Fruit fly (Drosophila melanogaster) whole organism, embryonic: ENCODE measurements around the gene CG4374.

Experiments used
- Antp ChIP-seq: fragments of 200-800 bp; sonication (Bioruptor generic); optimal IDR thresholded peaks from 3 replicates; lab custom pipeline; 2016; ENCODE audit warnings: missing biosample characterization, missing genetic modification characterization
- Atf-2 ChIP-seq: fragments of 200-800 bp; sonication (Bioruptor generic); optimal IDR thresholded peaks from 2 replicates; lab custom pipeline; 2016; ENCODE audit warnings: missing biosample characterization, missing genetic modification characterization
- CG1024 ChIP-seq: fragments of 200-800 bp; sonication (Bioruptor generic); IDR thresholded peaks from 2 replicates; pipeline ENCODE4 v1.3.6; 2022; ENCODE audit warnings: missing biosample characterization, missing genetic modification characterization
- CG10321 ChIP-seq: fragments of 200-800 bp; sonication (Bioruptor generic); IDR thresholded peaks from 2 replicates; pipeline ENCODE4 v1.3.6; 2022; ENCODE audit warnings: missing biosample characterization, missing genetic modification characterization
- CG10366 ChIP-seq: fragments of 200-800 bp; sonication (Bioruptor generic); IDR thresholded peaks from 2 replicates; pipeline ENCODE4 v1.3.6; 2022; ENCODE audit warnings: missing biosample characterization, missing genetic modification characterization
- CG10654 ChIP-seq: fragments of 200-800 bp; sonication (Bioruptor generic); optimal IDR thresholded peaks from 2 replicates; lab custom pipeline; 2016; ENCODE audit warnings: missing biosample characterization, missing genetic modification characterization
- CG11398 ChIP-seq: fragments of 200-800 bp; sonication (Bioruptor generic); optimal IDR thresholded peaks from 2 replicates; lab custom pipeline; 2016; ENCODE audit warnings: missing biosample characterization, missing genetic modification characterization
- CG12299 ChIP-seq: fragments of 200-800 bp; sonication (Bioruptor generic); optimal IDR thresholded peaks from 2 replicates; lab custom pipeline; 2018; ENCODE audit warnings: missing biosample characterization, mild to moderate bottlenecking, missing genetic modification characterization
- CG13894 ChIP-seq: fragments of 200-800 bp; sonication (Bioruptor generic); optimal IDR thresholded peaks from 3 replicates; lab custom pipeline; 2018; ENCODE audit warnings: missing biosample characterization, mild to moderate bottlenecking, missing genetic modification characterization, moderate library complexity
- CG14965 ChIP-seq: fragments of 200-800 bp; sonication (Bioruptor generic); optimal IDR thresholded peaks from 2 replicates; lab custom pipeline; 2016; ENCODE audit warnings: missing biosample characterization, missing genetic modification characterization, borderline replicate concordance
- CG17385 ChIP-seq: fragments of 200-800 bp; sonication (Bioruptor generic); optimal IDR thresholded peaks from 3 replicates; lab custom pipeline; 2018; ENCODE audit warnings: missing biosample characterization, mild to moderate bottlenecking, missing genetic modification characterization
- CG18011 ChIP-seq: fragments of 200-800 bp; sonication (Bioruptor generic); optimal IDR thresholded peaks from 2 replicates; lab custom pipeline; 2017; ENCODE audit warnings: missing biosample characterization, missing genetic modification characterization, mild to moderate bottlenecking, moderate library complexity, missing genotype
- CG2129 ChIP-seq: fragments of 200-800 bp; sonication (Bioruptor generic); IDR thresholded peaks from 2 replicates; pipeline ENCODE4 v1.3.6; 2022; ENCODE audit warnings: missing biosample characterization, missing genetic modification characterization; ENCODE audit not compliant: partially characterized antibody
- CG32767 ChIP-seq: fragments of 200-800 bp; sonication (Bioruptor generic); IDR thresholded peaks from 2 replicates; pipeline ENCODE4 v1.3.6; 2022; ENCODE audit warnings: missing biosample characterization, missing genetic modification characterization
- CG5180 ChIP-seq: fragments of 200-800 bp; sonication (Bioruptor generic); optimal IDR thresholded peaks from 3 replicates; lab custom pipeline; 2017; ENCODE audit warnings: missing biosample characterization, missing genetic modification characterization, mild to moderate bottlenecking, moderate library complexity, missing genetic modification reagents
- CG6813 ChIP-seq: fragments of 200-800 bp; sonication (Bioruptor generic); optimal IDR thresholded peaks from 2 replicates; lab custom pipeline; 2017; ENCODE audit warnings: missing biosample characterization, missing genetic modification characterization, mild to moderate bottlenecking, moderate library complexity, missing genetic modification reagents
- CG7839 ChIP-seq: fragments of 200-800 bp; sonication (Bioruptor generic); optimal IDR thresholded peaks from 3 replicates; lab custom pipeline; 2018; ENCODE audit warnings: missing biosample characterization, mild to moderate bottlenecking, missing genetic modification characterization, moderate library complexity
- CG9215 ChIP-seq: fragments of 200-800 bp; sonication (Bioruptor generic); IDR thresholded peaks from 2 replicates; pipeline ENCODE4 v1.3.6; 2022; ENCODE audit warnings: missing biosample characterization, missing genetic modification characterization
- CG9609 ChIP-seq: fragments of 200-800 bp; sonication (Bioruptor generic); optimal IDR thresholded peaks from 3 replicates; lab custom pipeline; 2016; ENCODE audit warnings: missing biosample characterization, missing genetic modification characterization
- Doc2 ChIP-seq: fragments of 200-800 bp; sonication (Bioruptor generic); IDR thresholded peaks from 2 replicates; pipeline ENCODE4 v1.3.6; 2022; ENCODE audit warnings: missing biosample characterization, missing genetic modification characterization
- Doc3 ChIP-seq: fragments of 200-800 bp; sonication (Bioruptor generic); IDR thresholded peaks from 3 replicates; pipeline ENCODE4 v1.3.6; 2022; ENCODE audit warnings: missing biosample characterization, missing genetic modification characterization; ENCODE audit not compliant: partially characterized antibody
- H2.0 ChIP-seq: fragments of 200-800 bp; sonication (Bioruptor generic); IDR thresholded peaks from 2 replicates; pipeline ENCODE4 v1.3.6; 2022; ENCODE audit warnings: missing biosample characterization, missing genetic modification characterization
- HmgD ChIP-seq: fragments of 200-800 bp; sonication (Bioruptor generic); optimal IDR thresholded peaks from 3 replicates; lab custom pipeline; 2016; ENCODE audit warnings: missing biosample characterization, missing genetic modification characterization
- Kr ChIP-seq: fragments of 200-800 bp; sonication (Bioruptor generic); optimal IDR thresholded peaks from 2 replicates; lab custom pipeline; 2017; ENCODE audit warnings: missing biosample characterization, mild to moderate bottlenecking, missing genetic modification characterization
- Mad ChIP-seq: fragments of 200-800 bp; sonication (Bioruptor generic); optimal IDR thresholded peaks from 2 replicates; lab custom pipeline; 2016; ENCODE audit warnings: missing biosample characterization, missing genetic modification characterization
- Optix ChIP-seq: fragments of 200-800 bp; sonication (Bioruptor generic); IDR thresholded peaks from 3 replicates; pipeline ENCODE4 v1.3.6; 2022; ENCODE audit warnings: missing biosample characterization, missing genetic modification characterization
- Rfx ChIP-seq: fragments of 200-800 bp; sonication (Bioruptor generic); IDR thresholded peaks from 2 replicates; pipeline ENCODE4 v1.3.6; 2022; ENCODE audit warnings: missing biosample characterization, missing genetic modification characterization
- Scr ChIP-seq: fragments of 200-800 bp; sonication (Bioruptor generic); IDR thresholded peaks from 2 replicates; pipeline ENCODE4 v1.3.6; 2022; ENCODE audit warnings: missing biosample characterization, missing genetic modification characterization; ENCODE audit not compliant: partially characterized antibody
- Sin3A ChIP-seq: fragments of >200 bp; optimal IDR thresholded peaks from 2 replicates; lab custom pipeline; 2018
- Six4 ChIP-seq: fragments of 200-800 bp; sonication (Bioruptor generic); optimal IDR thresholded peaks from 2 replicates; lab custom pipeline; 2016; ENCODE audit warnings: missing biosample characterization, missing genetic modification characterization
- al ChIP-seq: fragments of 200-800 bp; sonication (Bioruptor generic); IDR thresholded peaks from 2 replicates; pipeline ENCODE4 v1.3.6; 2022; ENCODE audit warnings: missing biosample characterization, missing genetic modification characterization
- amos ChIP-seq: fragments of 200-800 bp; sonication (Bioruptor generic); IDR thresholded peaks from 2 replicates; pipeline ENCODE4 v1.3.6; 2022; ENCODE audit warnings: missing biosample characterization, missing genetic modification characterization; ENCODE audit not compliant: partially characterized antibody
- az2 ChIP-seq: fragments of 200-800 bp; sonication (Bioruptor generic); optimal IDR thresholded peaks from 3 replicates; lab custom pipeline; 2016; ENCODE audit warnings: missing biosample characterization, missing genetic modification characterization
- cato ChIP-seq: fragments of 200-800 bp; sonication (Bioruptor generic); optimal IDR thresholded peaks from 2 replicates; lab custom pipeline; 2016; ENCODE audit warnings: missing biosample characterization, missing genetic modification characterization, borderline replicate concordance
- chif ChIP-seq, 2 experiments: fragments of 200-800 bp; sonication (Bioruptor generic); optimal IDR thresholded peaks; 3 replicates each; lab custom pipeline; 2016; ENCODE audit warnings: missing biosample characterization in 2 of 2, missing genetic modification characterization in 2 of 2
- chinmo ChIP-seq: fragments of 200-800 bp; sonication (Bioruptor generic); IDR thresholded peaks from 4 replicates; pipeline ENCODE4 v1.3.6; 2022; ENCODE audit warnings: missing biosample characterization, missing genetic modification characterization; ENCODE audit not compliant: partially characterized antibody
- cwo ChIP-seq: fragments of 200-800 bp; sonication (Bioruptor generic); optimal IDR thresholded peaks from 3 replicates; lab custom pipeline; 2017; ENCODE audit warnings: missing biosample characterization, missing genetic modification characterization, mild to moderate bottlenecking, moderate library complexity, missing genetic modification reagents
- dan ChIP-seq: fragments of 200-800 bp; sonication (Bioruptor generic); IDR thresholded peaks from 2 replicates; pipeline ENCODE4 v1.3.6; 2022; ENCODE audit warnings: missing biosample characterization, missing genetic modification characterization
- disco-r ChIP-seq: fragments of 200-800 bp; sonication (Bioruptor generic); optimal IDR thresholded peaks from 2 replicates; lab custom pipeline; 2016; ENCODE audit warnings: missing biosample characterization, missing genetic modification characterization
- fu2 ChIP-seq: fragments of 200-800 bp; sonication (Bioruptor generic); optimal IDR thresholded peaks from 2 replicates; lab custom pipeline; 2016; ENCODE audit warnings: missing biosample characterization, missing genetic modification characterization
- gsb-n ChIP-seq: fragments of 200-800 bp; sonication (Bioruptor generic); optimal IDR thresholded peaks from 3 replicates; lab custom pipeline; 2018; ENCODE audit warnings: missing biosample characterization, mild to moderate bottlenecking, missing genetic modification characterization
- hkb ChIP-seq, 2 experiments: fragments of 200-800 bp in 1 of 2; fragments of >200 bp in 1 of 2; sonication (Bioruptor generic) in 1 of 2; IDR thresholded peaks in 1 of 2; optimal IDR thresholded peaks in 1 of 2; 2 replicates each; pipeline versions ENCODE4 v1.3.6 to Lab custom; 2017 to 2022; ENCODE audit warnings: missing biosample characterization in 1 of 2, missing genetic modification characterization in 1 of 2
- lmd ChIP-seq: fragments of 200-800 bp; sonication (Bioruptor generic); IDR thresholded peaks from 2 replicates; pipeline ENCODE4 v1.3.6; 2022; ENCODE audit warnings: missing biosample characterization, missing genetic modification characterization
- nom ChIP-seq: fragments of 200-800 bp; sonication (Bioruptor generic); optimal IDR thresholded peaks from 2 replicates; lab custom pipeline; 2017; ENCODE audit warnings: missing biosample characterization, missing genetic modification characterization, mild to moderate bottlenecking, moderate library complexity, missing genetic modification reagents
- pb ChIP-seq: fragments of 200-800 bp; sonication (Bioruptor generic); optimal IDR thresholded peaks from 3 replicates; lab custom pipeline; 2016; ENCODE audit warnings: missing biosample characterization, missing genetic modification characterization
- ranshi ChIP-seq: fragments of 200-800 bp; sonication (Bioruptor generic); IDR thresholded peaks from 2 replicates; pipeline ENCODE4 v1.3.6; 2022; ENCODE audit warnings: missing biosample characterization, missing genetic modification characterization
- slbo ChIP-seq: fragments of 200-800 bp; sonication (Bioruptor generic); IDR thresholded peaks from 2 replicates; pipeline ENCODE4 v1.3.6; 2022; ENCODE audit warnings: missing biosample characterization, missing genetic modification characterization
- sqz ChIP-seq: fragments of 200-800 bp; sonication (Bioruptor generic); optimal IDR thresholded peaks from 3 replicates; lab custom pipeline; 2018; ENCODE audit warnings: missing biosample characterization, mild to moderate bottlenecking, missing genetic modification characterization
- tap ChIP-seq: fragments of 200-800 bp; optimal IDR thresholded peaks from 3 replicates; lab custom pipeline; 2019; ENCODE audit warnings: missing biosample characterization, mild to moderate bottlenecking, missing genetic modification characterization, moderate library complexity
- tgo ChIP-seq: fragments of 200-800 bp; sonication (Bioruptor generic); IDR thresholded peaks from 3 replicates; pipeline ENCODE4 v1.3.6; 2022; ENCODE audit warnings: missing biosample characterization, missing genetic modification characterization

CG4374 gene

DNA sequence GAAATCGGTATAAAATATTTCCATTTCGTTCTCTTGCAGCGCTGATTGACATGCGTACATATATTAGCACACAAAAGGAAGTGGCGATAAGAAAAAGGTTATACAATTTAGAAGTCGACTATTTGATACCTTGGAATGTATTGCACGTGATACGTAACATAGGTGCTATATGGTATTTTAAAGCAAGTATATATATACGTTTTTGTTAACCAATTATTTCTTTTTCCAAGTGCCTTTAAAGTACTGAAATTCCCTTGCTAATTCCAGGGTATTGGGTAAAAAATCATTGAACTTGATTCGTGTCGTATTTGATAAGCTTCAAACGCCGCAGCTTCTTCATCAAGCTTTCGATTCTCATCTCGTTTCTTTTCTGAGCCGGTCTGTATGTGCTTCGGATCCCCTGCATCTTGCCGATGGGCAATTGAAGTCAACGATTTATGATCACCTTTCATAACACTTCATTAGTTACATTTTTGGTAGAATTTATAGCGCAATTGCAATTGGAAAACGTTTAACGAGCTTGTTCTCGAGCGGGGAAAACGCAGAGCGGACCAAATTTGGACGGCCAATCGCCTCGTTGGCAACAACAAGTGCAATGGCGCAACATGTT is 108.5 kb downstream of the CG4374 start, which contains the start of gene CG4408 (continued):
- TF ChIP-seq CG1024 (GFP tag; lab: Robert Waterston, UW), result no peak
- no peak for TF ChIP-seq Sin3A (lab: Kevin White, UChicago)
- no peak for TF ChIP-seq CG18011 (GFP tag; lab: Kevin White, UChicago)
- no peak for TF ChIP-seq CG9609 (GFP tag; lab: Kevin White, UChicago)
- TF ChIP-seq H2.0, result no peak
- no peak for TF ChIP-seq CG14965 (GFP tag; lab: Kevin White, UChicago)
- no peak for TF ChIP-seq CG32767 (GFP tag; lab: Robert Waterston, UW)
- TF ChIP-seq dan (GFP tag; lab: Robert Waterston, UW), result no peak
- TF ChIP-seq CG5180 (GFP tag; lab: Kevin White, UChicago), result no peak
- TF ChIP-seq slbo, result no peak
- TF ChIP-seq HmgD (GFP tag; lab: Kevin White, UChicago), result no peak
- no peak for TF ChIP-seq gsb-n (tag; lab: Kevin White, UChicago)
- TF ChIP-seq chif (GFP tag; optimal IDR thresholded peaks at IDR 0.05; lab: Kevin White, UChicago), result peak in 1 of 2 experiments; percentile 27
- no peak for TF ChIP-seq Kr (GFP tag; lab: Kevin White, UChicago)
- no peak for TF ChIP-seq Scr (GFP tag; lab: Robert Waterston, UW)
- TF ChIP-seq tap (tag; lab: Kevin White, UChicago), result no peak
- no peak for TF ChIP-seq CG10321
- no peak; the same call in 1 of the 2 replicates for TF ChIP-seq ranshi
- TF ChIP-seq CG10654, result no peak
- no peak for TF ChIP-seq Doc2 (GFP tag; lab: Robert Waterston, UW)
- TF ChIP-seq Six4 (GFP tag; lab: Kevin White, UChicago), result no peak
- peak; percentile 38; the same call in 1 of the 2 replicates for TF ChIP-seq Rfx
- no peak for TF ChIP-seq Mad (GFP tag; lab: Kevin White, UChicago)
- TF ChIP-seq Antp (GFP tag; lab: Kevin White, UChicago), result no peak
- TF ChIP-seq CG13894, result no peak
- TF ChIP-seq sqz (GFP tag; lab: Kevin White, UChicago), result no peak
- peak; percentile 50 for TF ChIP-seq CG6813
- no peak for TF ChIP-seq hkb (optimal IDR thresholded peaks at IDR 0.05; lab: Kevin White, UChicago)
- peak; percentile 55; the same call in 1 of the 2 replicates for TF ChIP-seq hkb (GFP tag; IDR thresholded peaks at IDR 0.05; lab: Robert Waterston, UW)
- no peak for TF ChIP-seq cato (GFP tag; lab: Kevin White, UChicago)
- TF ChIP-seq al (GFP tag; lab: Robert Waterston, UW), result peak; percentile 18; the same call in 1 of the 2 replicates
- TF ChIP-seq pb (GFP tag; lab: Kevin White, UChicago), result no peak
- peak; percentile 36; the same call in 1 of the 2 replicates for TF ChIP-seq CG10366 (GFP tag; lab: Robert Waterston, UW)
- no peak for TF ChIP-seq chinmo
- TF ChIP-seq CG12299 (tag; lab: Kevin White, UChicago), result no peak
- no peak for TF ChIP-seq az2
- no peak for TF ChIP-seq amos (GFP tag; lab: Robert Waterston, UW)
- TF ChIP-seq CG7839, result peak; percentile 57
- no peak for TF ChIP-seq Doc3 (GFP tag; lab: Robert Waterston, UW)
- no peak for TF ChIP-seq fu2 (GFP tag; lab: Kevin White, UChicago)
- TF ChIP-seq disco-r (GFP tag; lab: Kevin White, UChicago), result no peak
- peak; percentile 43 for TF ChIP-seq cwo (GFP tag; lab: Kevin White, UChicago)
- TF ChIP-seq lmd (GFP tag; lab: Robert Waterston, UW), result peak; percentile 52
- no peak for TF ChIP-seq CG17385 (GFP tag; lab: Kevin White, UChicago)
- TF ChIP-seq tgo, result peak; percentile 49
- TF ChIP-seq CG11398 (GFP tag; lab: Kevin White, UChicago), result no peak
- TF ChIP-seq Optix (GFP tag; lab: Robert Waterston, UW), result no peak
- TF ChIP-seq CG9215 (GFP tag; lab: Robert Waterston, UW), result peak; percentile 35; the same call in 1 of the 2 replicates
- TF ChIP-seq nom (GFP tag; lab: Kevin White, UChicago), result no peak
- TF ChIP-seq CG2129 (GFP tag; lab: Robert Waterston, UW), result no peak
- TF ChIP-seq Atf-2 (GFP tag; lab: Kevin White, UChicago), result no peak
